Fruit fly (Drosophila melanogaster): ENCODE measurements around the gene Atac1.

Atac1 gene

dm6 chr2L:6922091-6922753 is 37.9 kb downstream of the Atac1 start (continued):
- peak; percentile 69 for TF ChIP-seq Ssrp (tag; optimal IDR thresholded peaks at IDR 0.05)
- peak; percentile 51 for TF ChIP-seq CG1233 (GFP tag; optimal IDR thresholded peaks at IDR 0.05)
- TF ChIP-seq crc (GFP tag; optimal IDR thresholded peaks at IDR 0.05) = peak; percentile 79
- no peak for TF ChIP-seq CG3847 (GFP tag; IDR thresholded peaks at IDR 0.05)
- no peak for TF ChIP-seq Vsx1 (GFP tag; optimal IDR thresholded peaks at IDR 0.05)
- TF ChIP-seq CG32532 (GFP tag; IDR thresholded peaks at IDR 0.05) = no peak; the same call in 1 of the 2 replicates
- peak; percentile 73 for TF ChIP-seq Side (GFP tag; optimal IDR thresholded peaks at IDR 0.05)
- TF ChIP-seq CG2116 (GFP tag; optimal IDR thresholded peaks at IDR 0.05) = peak; percentile 33
- no peak for TF ChIP-seq CG32772 (GFP tag; IDR thresholded peaks at IDR 0.05)
- peak; percentile 65 for TF ChIP-seq CG12219 (GFP tag; optimal IDR thresholded peaks at IDR 0.05)
- TF ChIP-seq Kr (GFP tag; optimal IDR thresholded peaks at IDR 0.05) = no peak
- peak; percentile 23 for TF ChIP-seq dm (GFP tag; optimal IDR thresholded peaks at IDR 0.05)
- peak; percentile 54 for TF ChIP-seq CG7786 (GFP tag; optimal IDR thresholded peaks at IDR 0.05)
- TF ChIP-seq pho (GFP tag; optimal IDR thresholded peaks at IDR 0.05) = peak; percentile 50
- no peak for TF ChIP-seq Hr78 (GFP tag; optimal IDR thresholded peaks at IDR 0.05)
- TF ChIP-seq CG18262 (tag; optimal IDR thresholded peaks at IDR 0.05) = peak; percentile 74
- TF ChIP-seq CG31365 (tag; optimal IDR thresholded peaks at IDR 0.05) = peak; percentile 54
- no peak for TF ChIP-seq Abd-B (GFP tag; optimal IDR thresholded peaks at IDR 0.05)
- no peak for TF ChIP-seq CG11456 (GFP tag; IDR thresholded peaks at IDR 0.05)
- TF ChIP-seq gcm2 (GFP tag; optimal IDR thresholded peaks at IDR 0.05) = peak; percentile 8
- no peak; the same call in 1 of the 2 replicates for TF ChIP-seq al (GFP tag; IDR thresholded peaks at IDR 0.05)
- peak; percentile 81 for TF ChIP-seq sqz (GFP tag; optimal IDR thresholded peaks at IDR 0.05)
- TF ChIP-seq CG17385 (GFP tag; optimal IDR thresholded peaks at IDR 0.05) = peak; percentile 68
- no peak for TF ChIP-seq hbn (GFP tag; IDR thresholded peaks at IDR 0.05; ENCODE audit: partially characterized antibody)
- peak; percentile 60 for TF ChIP-seq CG14710 (tag; optimal IDR thresholded peaks at IDR 0.05)
- no peak for TF ChIP-seq Gsc (GFP tag; IDR thresholded peaks at IDR 0.05)
- TF ChIP-seq sima (GFP tag; optimal IDR thresholded peaks at IDR 0.05) = no peak
- TF ChIP-seq sr (GFP tag; IDR thresholded peaks at IDR 0.05) = no peak
- peak; percentile 45; the same call in 1 of the 2 replicates for TF ChIP-seq peb (GFP tag; IDR thresholded peaks at IDR 0.05)
- no peak for TF ChIP-seq CG3995 (GFP tag; optimal IDR thresholded peaks at IDR 0.05)
- TF ChIP-seq Dref (GFP tag; IDR thresholded peaks at IDR 0.05) = no peak
- TF ChIP-seq CG4328 (GFP tag; optimal IDR thresholded peaks at IDR 0.05) = no peak
- no peak for TF ChIP-seq CG1647 (GFP tag; optimal IDR thresholded peaks at IDR 0.05)
- no peak for TF ChIP-seq sens-2 (GFP tag; IDR thresholded peaks at IDR 0.05)
- peak; percentile 56 for TF ChIP-seq CG3281 (GFP tag; optimal IDR thresholded peaks at IDR 0.05)
- peak; percentile 31 for TF ChIP-seq CG8089 (GFP tag; optimal IDR thresholded peaks at IDR 0.05)
- no peak for TF ChIP-seq ac (GFP tag; optimal IDR thresholded peaks at IDR 0.05)
- no peak for TF ChIP-seq bcd (GFP tag; optimal IDR thresholded peaks at IDR 0.05)
- TF ChIP-seq pzg (GFP tag; optimal IDR thresholded peaks at IDR 0.05) = no peak
- no peak for TF ChIP-seq dmrt99B (tag; optimal IDR thresholded peaks at IDR 0.05)
- TF ChIP-seq croc (GFP tag; conservative IDR thresholded peaks at IDR 0.05) = no peak
- no peak for TF ChIP-seq CG13894 (tag; optimal IDR thresholded peaks at IDR 0.05)
- TF ChIP-seq CG15011 (GFP tag; optimal IDR thresholded peaks at IDR 0.05) = no peak
- TF ChIP-seq CG4820 (GFP tag; optimal IDR thresholded peaks at IDR 0.05) = peak; percentile 72
- no peak for TF ChIP-seq Opbp (GFP tag; IDR thresholded peaks at IDR 0.05; ENCODE audit: partially characterized antibody)
- no peak for TF ChIP-seq CG6765 (GFP tag; optimal IDR thresholded peaks at IDR 0.05)
- TF ChIP-seq Sox102F (GFP tag; optimal IDR thresholded peaks at IDR 0.05) = no peak
- no peak for TF ChIP-seq CG10959 (GFP tag; IDR thresholded peaks at IDR 0.05)
- TF ChIP-seq rib (GFP tag; IDR thresholded peaks at IDR 0.05) = peak; percentile 46; the same call in 1 of the 2 replicates
- no peak for TF ChIP-seq run (tag; optimal IDR thresholded peaks at IDR 0.05)
